Worm (Caenorhabditis elegans) whole organism, young adult: ENCODE data around the gene F13E6.2.

Source experiments
- B0261.1 ChIP-seq: sonication (generic microtip); optimal IDR thresholded peaks from 2 replicates; lab custom pipeline; 2016; ENCODE audit warnings: mild to moderate bottlenecking, missing genetic modification characterization, moderate library complexity, missing compliant biosample characterization
- B0336.3 ChIP-seq: fragments of 200-800 bp; sonication (Bioruptor generic); IDR thresholded peaks from 2 replicates; pipeline ENCODE4 v1.3.6; 2022; ENCODE audit warnings: missing genetic modification characterization, missing compliant biosample characterization
- C06A6.2 ChIP-seq: fragments of 200-800 bp; sonication (Bioruptor generic); conservative IDR thresholded peaks from 2 replicates; pipeline ENCODE4 v1.3.6; 2022; ENCODE audit warnings: missing genetic modification characterization, missing compliant biosample characterization
- D2030.7 ChIP-seq: fragments of 200-800 bp; sonication (Bioruptor generic); IDR thresholded peaks from 2 replicates; pipeline ENCODE4 v1.3.6; 2022; ENCODE audit warnings: missing genetic modification reagents, missing genetic modification characterization, missing compliant biosample characterization
- F49E8.2 ChIP-seq: sonication (generic microtip); optimal IDR thresholded peaks from 3 replicates; lab custom pipeline; 2017; ENCODE audit warnings: missing genetic modification characterization, mild to moderate bottlenecking, missing compliant biosample characterization, antibody characterized with exemption, moderate library complexity; ENCODE audit not compliant: insufficient read depth
- F57A8.1 ChIP-seq: fragments of 200-800 bp; sonication (Bioruptor generic); optimal IDR thresholded peaks from 2 replicates; lab custom pipeline; 2018; ENCODE audit warnings: mild to moderate bottlenecking, missing genetic modification characterization, moderate library complexity, missing compliant biosample characterization
- F57C9.4 ChIP-seq: sonication (generic microtip); optimal IDR thresholded peaks from 2 replicates; lab custom pipeline; 2017; ENCODE audit warnings: mild to moderate bottlenecking, missing genetic modification characterization, missing compliant biosample characterization
- K11D2.4 ChIP-seq: fragments of 200-800 bp; sonication (Bioruptor generic); IDR thresholded peaks from 2 replicates; pipeline ENCODE4 v1.3.6; 2022; ENCODE audit warnings: missing genetic modification reagents, missing genetic modification characterization, missing compliant biosample characterization
- K12H6.12 ChIP-seq: fragments of 200-800 bp; sonication (Bioruptor generic); optimal IDR thresholded peaks from 2 replicates; lab custom pipeline; 2018; ENCODE audit warnings: mild to moderate bottlenecking, missing genetic modification characterization, missing compliant biosample characterization
- Y67H2A.10 ChIP-seq: fragments of 200-800 bp; sonication (Bioruptor generic); conservative IDR thresholded peaks from 2 replicates; pipeline ENCODE4 v1.3.6; 2022; ENCODE audit warnings: missing genetic modification reagents, missing genetic modification characterization, missing compliant biosample characterization
- aptf-2 ChIP-seq: fragments of 200-800 bp; sonication (Bioruptor generic); conservative IDR thresholded peaks from 2 replicates; pipeline ENCODE4 v1.3.6; 2022; ENCODE audit warnings: missing genetic modification reagents, missing genetic modification characterization, missing compliant biosample characterization
- aptf-3 ChIP-seq: fragments of 200-800 bp; sonication (Bioruptor generic); IDR thresholded peaks from 2 replicates; pipeline ENCODE4 v1.3.6; 2022; ENCODE audit warnings: missing genetic modification characterization, missing compliant biosample characterization
- attf-5 ChIP-seq: fragments of 200-800 bp; sonication (Bioruptor generic); optimal IDR thresholded peaks from 2 replicates; lab custom pipeline; 2018; ENCODE audit warnings: mild to moderate bottlenecking, missing genetic modification characterization, missing compliant biosample characterization
- bed-1 ChIP-seq: fragments of 200-800 bp; sonication (Bioruptor generic); IDR thresholded peaks from 2 replicates; pipeline ENCODE4 v1.3.6; 2022; ENCODE audit warnings: missing genetic modification reagents, missing genetic modification characterization, missing compliant biosample characterization
- cebp-2 ChIP-seq: fragments of 200-800 bp; sonication (Bioruptor generic); IDR thresholded peaks from 2 replicates; pipeline ENCODE4 v1.3.6; 2022; ENCODE audit warnings: missing genetic modification characterization, missing compliant biosample characterization
- ceh-27 ChIP-seq: fragments of 200-800 bp; sonication (Bioruptor generic); optimal IDR thresholded peaks from 2 replicates; lab custom pipeline; 2018; ENCODE audit warnings: mild to moderate bottlenecking, missing genetic modification characterization, moderate library complexity, missing compliant biosample characterization
- ceh-79 ChIP-seq: sonication (generic microtip); optimal IDR thresholded peaks from 2 replicates; lab custom pipeline; 2017; ENCODE audit warnings: mild to moderate bottlenecking, missing genetic modification characterization, missing compliant biosample characterization
- chd-7 ChIP-seq: sonication (generic microtip); optimal IDR thresholded peaks from 2 replicates; lab custom pipeline; 2016; ENCODE audit warnings: mild to moderate bottlenecking, missing genetic modification characterization, moderate library complexity, missing compliant biosample characterization
- dpff-1 ChIP-seq: sonication (generic microtip); optimal IDR thresholded peaks from 2 replicates; lab custom pipeline; 2017; ENCODE audit warnings: mild to moderate bottlenecking, missing genetic modification characterization, missing compliant biosample characterization
- ets-4 ChIP-seq: fragments of 200-800 bp; sonication (Bioruptor generic); optimal IDR thresholded peaks from 2 replicates; lab custom pipeline; 2018; ENCODE audit warnings: mild to moderate bottlenecking, missing genetic modification characterization, missing compliant biosample characterization
- him-1 ChIP-seq: sonication (generic microtip); optimal IDR thresholded peaks from 2 replicates; lab custom pipeline; 2016; ENCODE audit warnings: missing genotype, missing genetic modification reagents, missing genetic modification characterization, missing compliant biosample characterization
- hlh-12 ChIP-seq: sonication (generic microtip); optimal IDR thresholded peaks from 2 replicates; lab custom pipeline; 2016; ENCODE audit warnings: missing genetic modification characterization, missing compliant biosample characterization
- hmg-1.2 ChIP-seq: fragments of 200-800 bp; sonication (Bioruptor generic); IDR thresholded peaks from 2 replicates; pipeline ENCODE4 v1.3.6; 2022; ENCODE audit warnings: missing genetic modification reagents, missing genetic modification characterization, missing compliant biosample characterization
- let-526 ChIP-seq: fragments of 200-800 bp; sonication (Bioruptor generic); IDR thresholded peaks from 2 replicates; pipeline ENCODE4 v1.3.6; 2022; ENCODE audit warnings: missing genetic modification reagents, missing genetic modification characterization, missing compliant biosample characterization
- let-607 ChIP-seq, 2 experiments: fragments of 200-800 bp in 1 of 2; sonication (Bioruptor generic) in 1 of 2; sonication (generic microtip) in 1 of 2; optimal IDR thresholded peaks; 2 replicates each; lab custom pipeline; 2016 to 2018; ENCODE audit warnings: mild to moderate bottlenecking in 2 of 2, missing compliant biosample characterization in 2 of 2, missing genetic modification characterization in 2 of 2, moderate library complexity in 2 of 2, missing genotype in 1 of 2
- lsl-1 ChIP-seq: fragments of 200-800 bp; sonication (Bioruptor generic); optimal IDR thresholded peaks from 2 replicates; lab custom pipeline; 2018; ENCODE audit warnings: mild to moderate bottlenecking, missing genetic modification characterization, moderate library complexity, missing compliant biosample characterization
- madf-10 ChIP-seq: sonication (generic microtip); optimal IDR thresholded peaks from 2 replicates; lab custom pipeline; 2016; ENCODE audit warnings: mild to moderate bottlenecking, missing genetic modification characterization, missing compliant biosample characterization
- madf-3 ChIP-seq: fragments of 200-800 bp; sonication (Bioruptor generic); IDR thresholded peaks from 2 replicates; pipeline ENCODE4 v1.3.6; 2022; ENCODE audit warnings: missing genetic modification reagents, missing genetic modification characterization, missing compliant biosample characterization
- madf-6 ChIP-seq: fragments of 200-800 bp; sonication (Bioruptor generic); IDR thresholded peaks from 2 replicates; pipeline ENCODE4 v1.3.6; 2022; ENCODE audit warnings: missing genetic modification reagents, missing genetic modification characterization, missing compliant biosample characterization
- madf-8 ChIP-seq: fragments of 200-800 bp; sonication (Bioruptor generic); conservative IDR thresholded peaks from 2 replicates; pipeline ENCODE4 v1.3.6; 2022; ENCODE audit warnings: missing genetic modification reagents, missing genetic modification characterization, missing compliant biosample characterization
- mcd-1 ChIP-seq: fragments of 200-800 bp; sonication (Bioruptor generic); IDR thresholded peaks from 2 replicates; pipeline ENCODE4 v1.3.6; 2022; ENCODE audit warnings: missing genetic modification reagents, missing genetic modification characterization, missing compliant biosample characterization
- nfyb-1 ChIP-seq: fragments of 200-800 bp; sonication (Bioruptor generic); IDR thresholded peaks from 2 replicates; pipeline ENCODE4 v1.3.6; 2022; ENCODE audit warnings: missing genetic modification reagents, missing genetic modification characterization, missing compliant biosample characterization
- nhr-80 ChIP-seq: sonication (generic microtip); optimal IDR thresholded peaks from 2 replicates; lab custom pipeline; 2016; ENCODE audit warnings: missing genetic modification characterization, missing compliant biosample characterization
- nhr-90 ChIP-seq: sonication (generic microtip); optimal IDR thresholded peaks from 2 replicates; lab custom pipeline; 2016; ENCODE audit warnings: missing genotype, mild to moderate bottlenecking, missing genetic modification characterization, missing compliant biosample characterization
- rcor-1 ChIP-seq: fragments of 200-800 bp; sonication (Bioruptor generic); IDR thresholded peaks from 2 replicates; pipeline ENCODE4 v1.3.6; 2022; ENCODE audit warnings: missing genetic modification reagents, missing genetic modification characterization, missing compliant biosample characterization
- sea-2 ChIP-seq: fragments of 200-800 bp; sonication (Bioruptor generic); IDR thresholded peaks from 2 replicates; pipeline ENCODE4 v1.3.6; 2022; ENCODE audit warnings: missing genetic modification characterization, missing compliant biosample characterization
- snpc-4 ChIP-seq, 5 experiments: fragments of 150-350 bp in 1 of 5; sonication (generic microtip) in 4 of 5; optimal IDR thresholded peaks; 2 replicates each; lab custom pipeline; 2014 to 2018; ENCODE audit warnings: missing genetic modification characterization in 5 of 5, missing biosample characterization in 3 of 5, antibody characterized with exemption in 2 of 5, mild to moderate bottlenecking in 2 of 5, missing compliant biosample characterization in 2 of 5, missing genotype in 2 of 5, moderate library complexity in 2 of 5, missing genetic modification reagents in 1 of 5
- somi-1 ChIP-seq: fragments of 200-800 bp; sonication (Bioruptor generic); optimal IDR thresholded peaks from 2 replicates; lab custom pipeline; 2018; ENCODE audit warnings: mild to moderate bottlenecking, missing genetic modification characterization, missing compliant biosample characterization
- sptf-2 ChIP-seq: fragments of 200-800 bp; sonication (Bioruptor generic); optimal IDR thresholded peaks from 2 replicates; lab custom pipeline; 2018; ENCODE audit warnings: mild to moderate bottlenecking, missing genetic modification characterization, missing compliant biosample characterization
- tbp1 ChIP-seq: fragments of 200-800 bp; sonication (Bioruptor generic); optimal IDR thresholded peaks from 2 replicates; lab custom pipeline; 2018; ENCODE audit warnings: mild to moderate bottlenecking, missing genetic modification characterization, missing compliant biosample characterization
- tlf-1 ChIP-seq: fragments of 200-800 bp; sonication (Bioruptor generic); optimal IDR thresholded peaks from 2 replicates; lab custom pipeline; 2018; ENCODE audit warnings: mild to moderate bottlenecking, missing genetic modification characterization, missing compliant biosample characterization
- unc-62 ChIP-seq: fragments of 150-350 bp; optimal IDR thresholded peaks from 2 replicates; lab custom pipeline; 2014; ENCODE audit warnings: missing biosample characterization, missing genetic modification reagents, missing genetic modification characterization
- ztf-22 ChIP-seq: fragments of 200-800 bp; sonication (Bioruptor generic); optimal IDR thresholded peaks from 2 replicates; lab custom pipeline; 2018; ENCODE audit warnings: mild to moderate bottlenecking, missing genetic modification characterization, moderate library complexity, missing compliant biosample characterization
- ztf-25 ChIP-seq: fragments of 200-800 bp; sonication (Bioruptor generic); IDR thresholded peaks from 2 replicates; pipeline ENCODE4 v1.3.6; 2022; ENCODE audit warnings: missing genetic modification reagents, missing genetic modification characterization, missing compliant biosample characterization
- ztf-26 ChIP-seq: sonication (generic microtip); optimal IDR thresholded peaks from 2 replicates; lab custom pipeline; 2017; ENCODE audit warnings: missing genetic modification characterization, missing compliant biosample characterization

The F13E6.2 gene

DNA sequence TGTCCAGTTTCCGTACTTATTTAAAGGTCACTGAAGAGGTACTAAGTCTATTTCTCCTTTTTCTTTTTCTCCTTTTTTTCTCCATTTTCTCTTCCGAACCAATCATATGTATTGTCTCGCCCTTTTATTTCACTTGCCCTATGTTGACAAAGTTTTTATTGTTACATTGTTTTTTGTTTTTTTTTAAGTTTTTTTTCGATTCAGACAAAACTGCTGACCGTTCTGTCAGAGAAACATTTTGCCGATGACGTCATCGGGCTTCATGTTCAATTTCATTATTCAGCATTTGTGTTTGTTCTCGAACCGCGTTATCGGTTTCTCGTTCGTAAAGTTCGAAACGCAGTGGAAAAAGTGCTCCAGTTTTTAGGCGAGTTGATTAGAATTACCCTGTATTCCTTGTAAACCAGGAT is 34.7 kb downstream of the F13E6.2 start (continued):
- TF ChIP-seq chd-7 (tag; lab: Kevin White, UChicago) (no peak), dpff-1 (no peak), ztf-22 (no peak), tlf-1 (no peak), lsl-1 (no peak), aptf-2 (GFP tag; lab: Robert Waterston, UW) (no peak), F57C9.4 (tag; lab: Kevin White, UChicago) (no peak), tbp1 (GFP tag; lab: Kevin White, UChicago) (peak; percentile 8), ztf-25 (no peak), madf-3 (GFP tag; lab: Robert Waterston, UW) (no peak), unc-62 (GFP tag; lab: Kevin White, UChicago) (no peak), F57A8.1 (GFP tag; lab: Kevin White, UChicago) (no peak), nhr-80 (tag; lab: Kevin White, UChicago) (peak; percentile 94), nfyb-1 (GFP tag; lab: Robert Waterston, UW) (no peak), let-607 (tag; optimal IDR thresholded peaks at IDR 0.05; lab: Kevin White, UChicago) (no peak), cebp-2 (GFP tag; lab: Robert Waterston, UW) (no peak), bed-1 (no peak), ceh-79 (tag; lab: Kevin White, UChicago) (no peak), sea-2 (GFP tag; lab: Robert Waterston, UW) (no peak), madf-6 (GFP tag; lab: Robert Waterston, UW) (no peak), B0261.1 (tag; lab: Kevin White, UChicago) (no peak), F49E8.2 (tag; lab: Kevin White, UChicago) (no peak), ztf-26 (tag; lab: Kevin White, UChicago) (no peak)

DNA sequence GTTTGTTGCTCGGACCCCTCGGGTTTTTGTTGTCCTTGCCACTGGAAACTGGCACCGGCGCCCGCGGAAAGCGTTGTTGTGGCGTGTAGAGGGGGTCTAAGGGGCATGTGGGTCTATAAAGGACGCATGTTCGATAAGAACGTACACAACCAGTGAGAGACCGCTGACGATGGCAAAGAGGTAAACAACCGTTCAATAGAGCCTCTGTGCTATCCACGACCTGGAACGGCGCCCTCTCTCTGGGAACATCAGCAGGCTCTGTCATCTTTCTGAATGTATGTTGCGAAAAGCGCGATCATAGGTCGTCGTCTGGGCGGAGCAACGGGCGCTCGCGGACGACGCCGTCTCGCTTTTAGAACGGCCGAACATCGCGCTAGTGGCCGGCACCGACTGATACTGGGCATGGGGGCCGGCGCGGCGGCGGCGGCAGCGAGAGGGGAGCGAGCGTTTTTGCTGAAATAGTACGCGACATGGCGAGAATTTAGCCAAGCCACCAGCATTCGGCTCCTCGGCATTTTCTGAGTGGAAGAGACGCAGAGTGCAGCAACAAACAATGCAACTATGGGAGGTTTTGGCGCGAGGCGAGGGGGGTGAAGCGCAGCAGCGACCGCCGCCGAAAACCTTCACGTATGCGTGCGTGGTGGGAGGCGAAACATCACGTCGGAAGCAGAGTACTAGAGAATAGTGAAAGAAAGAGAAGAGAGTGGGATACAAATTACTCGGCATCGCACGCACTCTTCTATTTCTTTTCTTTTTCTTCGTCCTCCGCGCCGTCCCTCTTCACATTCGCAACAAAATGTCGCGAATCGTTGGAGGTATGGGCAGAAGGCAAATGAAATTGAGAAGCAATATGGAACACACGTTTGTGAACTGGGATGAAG is 36.8 kb downstream of the F13E6.2 start:
- TF ChIP-seq attf-5 = peak; percentile 60
- TF ChIP-seq nhr-90 = peak; percentile 27
- peak; percentile 41; the same call in 1 of the 2 replicates for TF ChIP-seq C06A6.2
- peak; percentile 75; the same call in 1 of the 2 replicates for TF ChIP-seq nfyb-1 (GFP tag; lab: Robert Waterston, UW)
- peak; percentile 98 for TF ChIP-seq madf-10 (tag; lab: Kevin White, UChicago)
- TF ChIP-seq let-526 (GFP tag; lab: Robert Waterston, UW) = 0 out of 2 replicates have a peak, but pooled peaks have one; percentile 4
- no peak for TF ChIP-seq hlh-12
- peak; percentile 22 for TF ChIP-seq ztf-26 (tag; lab: Kevin White, UChicago)
- TF ChIP-seq ztf-22 = no peak
- TF ChIP-seq sptf-2 (GFP tag; lab: Kevin White, UChicago) = no peak
- no peak for TF ChIP-seq snpc-4 (GFP tag; optimal IDR thresholded peaks at IDR 0.05; lab: Kevin White, UChicago)
- TF ChIP-seq snpc-4 (tag; optimal IDR thresholded peaks at IDR 0.05; lab: Kevin White, UChicago) = peak; percentile 34 to 57 (median 48)
- peak; percentile 49 for TF ChIP-seq somi-1
- no peak for TF ChIP-seq madf-8 (GFP tag; lab: Robert Waterston, UW)
- peak; percentile 43 for TF ChIP-seq chd-7 (tag; lab: Kevin White, UChicago)
- TF ChIP-seq D2030.7 (GFP tag; lab: Robert Waterston, UW) = no peak
- TF ChIP-seq ceh-27 (GFP tag; lab: Kevin White, UChicago) = peak; percentile 78
- TF ChIP-seq ets-4 (GFP tag; lab: Kevin White, UChicago) = peak; percentile 40
- peak; percentile 65 for TF ChIP-seq K12H6.12 (tag; lab: Kevin White, UChicago)
- peak; percentile 65 for TF ChIP-seq K11D2.4 (GFP tag; lab: Robert Waterston, UW)
- TF ChIP-seq hmg-1.2 = peak; percentile 60; the same call in 1 of the 2 replicates
- no peak for TF ChIP-seq Y67H2A.10 (GFP tag; lab: Robert Waterston, UW)
- no peak for TF ChIP-seq aptf-3 (GFP tag; lab: Robert Waterston, UW)
- TF ChIP-seq ceh-79 (tag; lab: Kevin White, UChicago) = no peak
- TF ChIP-seq B0336.3 = peak; percentile 68
- peak; percentile 27; the same call in 1 of the 2 replicates for TF ChIP-seq rcor-1 (GFP tag; lab: Robert Waterston, UW)
- TF ChIP-seq mcd-1 (GFP tag; lab: Robert Waterston, UW) = peak; percentile 60
- TF ChIP-seq him-1 = no peak
- TF ChIP-seq F57A8.1 (GFP tag; lab: Kevin White, UChicago) = no peak
